Worm (Caenorhabditis elegans) whole organism, late embryonic: ENCODE data around the gene slc-25A10.

Experiments
- ceh-30 ChIP-seq: fragments of 150-350 bp; optimal IDR thresholded peaks from 2 replicates; lab custom pipeline; 2014; ENCODE audit warnings: missing biosample characterization, missing genetic modification characterization
- ceh-9 ChIP-seq: sonication (generic microtip); optimal IDR thresholded peaks from 2 replicates; lab custom pipeline; 2016; ENCODE audit warnings: mild to moderate bottlenecking, missing genetic modification characterization, inconsistent platforms, missing compliant biosample characterization
- che-1 ChIP-seq: sonication (generic microtip); optimal IDR thresholded peaks from 2 replicates; lab custom pipeline; 2016; ENCODE audit warnings: mild to moderate bottlenecking, missing genetic modification characterization, missing compliant biosample characterization
- hlh-30 ChIP-seq: sonication (generic microtip); optimal IDR thresholded peaks from 2 replicates; lab custom pipeline; 2017; ENCODE audit warnings: antibody characterized with exemption, missing genetic modification characterization, missing compliant biosample characterization; ENCODE audit not compliant: insufficient read depth
- nfya-1 ChIP-seq: sonication (generic microtip); optimal IDR thresholded peaks from 2 replicates; lab custom pipeline; 2017; ENCODE audit warnings: missing genetic modification characterization, mild to moderate bottlenecking, missing compliant biosample characterization, antibody characterized with exemption, moderate library complexity
- pqm-1 ChIP-seq: sonication (generic microtip); optimal IDR thresholded peaks from 2 replicates; lab custom pipeline; 2016; ENCODE audit warnings: missing genetic modification characterization, missing compliant biosample characterization

DNA sequence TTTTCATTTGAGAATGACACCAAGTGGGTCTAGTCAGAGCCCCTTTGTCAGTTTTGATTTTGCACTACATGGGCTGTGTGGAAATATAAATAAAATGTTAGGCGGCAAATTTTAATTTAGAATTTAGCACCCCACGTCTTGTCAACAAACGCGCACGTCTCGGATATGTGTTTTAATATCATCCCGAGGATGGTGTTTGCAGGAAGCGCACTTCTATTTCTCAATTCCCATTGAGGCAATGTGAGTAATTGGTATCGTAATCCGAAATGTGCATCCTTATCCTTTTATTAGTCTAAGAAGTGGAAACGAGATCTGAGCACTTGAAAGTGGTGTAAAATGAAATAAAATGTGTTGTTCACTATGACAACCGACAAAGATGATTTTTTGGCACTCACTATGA lies 37.7 kb downstream of the slc-25A10 start:
- TF ChIP-seq che-1 (tag; lab: Kevin White, UChicago) (no peak), hlh-30 (no peak), ceh-9 (tag; lab: Kevin White, UChicago) (no peak), ceh-30 (no peak), nfya-1 (tag; lab: Kevin White, UChicago) (no peak), pqm-1 (no peak)
